Fruit fly (Drosophila melanogaster): Measurements from ENCODE around the gene CG13855.
A peak's percentile ranks its signal among the peaks of the same experiment; 100 is the strongest.

The CG13855 gene

dm6 chr3R:22368777-22369214 is 36.9 kb upstream of the CG13855 start (continued):
- TF ChIP-seq PHDP (tag; optimal IDR thresholded peaks at IDR 0.05) (peak; percentile 59), CG11696 (GFP tag; IDR thresholded peaks at IDR 0.05) (no peak), Eip74EF (GFP tag; optimal IDR thresholded peaks at IDR 0.05) (peak in 1 of 2 experiments; percentile 9), Six4 (GFP tag; optimal IDR thresholded peaks at IDR 0.05) (peak; percentile 37), NfI (GFP tag; optimal IDR thresholded peaks at IDR 0.05) (peak; percentile 52), Deaf1 (tag; optimal IDR thresholded peaks at IDR 0.05) (peak; percentile 54), CG12104 (GFP tag; optimal IDR thresholded peaks at IDR 0.05) (peak; percentile 40), pho (GFP tag; optimal IDR thresholded peaks at IDR 0.05) (peak; percentile 19), ase (GFP tag; IDR thresholded peaks at IDR 0.05) (0 out of 3 replicates have a peak, but pooled peaks have one; percentile 40), Blimp-1 (GFP tag; optimal IDR thresholded peaks at IDR 0.05) (no peak), CG12942 (GFP tag; optimal IDR thresholded peaks at IDR 0.05) (peak; percentile 26), Rfx (GFP tag; IDR thresholded peaks at IDR 0.05) (peak; percentile 78), CG10543 (GFP tag; optimal IDR thresholded peaks at IDR 0.05) (peak; percentile 61), vvl (GFP tag; IDR thresholded peaks at IDR 0.05) (peak; percentile 72), CG4424 (GFP tag; optimal IDR thresholded peaks at IDR 0.05) (peak; percentile 59), CG17385 (GFP tag; optimal IDR thresholded peaks at IDR 0.05) (peak; percentile 58), CG6683 (GFP tag; optimal IDR thresholded peaks at IDR 0.05) (peak; percentile 39), CG31224 (GFP tag; IDR thresholded peaks at IDR 0.05) (peak; percentile 59), cwo (GFP tag; optimal IDR thresholded peaks at IDR 0.05) (peak; percentile 55), fd3F (GFP tag; optimal IDR thresholded peaks at IDR 0.05) (peak; percentile 12), D19A (tag; optimal IDR thresholded peaks at IDR 0.05) (peak; percentile 75), CG3995 (GFP tag; optimal IDR thresholded peaks at IDR 0.05) (no peak), CG18262 (tag; optimal IDR thresholded peaks at IDR 0.05) (peak; percentile 57), CG1832 (GFP tag; optimal IDR thresholded peaks at IDR 0.05) (no peak), CG3407 (GFP tag; optimal IDR thresholded peaks at IDR 0.05) (peak; percentile 39), stc (GFP tag; IDR thresholded peaks at IDR 0.05) (peak; percentile 48), CG30020 (tag; optimal IDR thresholded peaks at IDR 0.05) (peak; percentile 6), Awh (GFP tag; IDR thresholded peaks at IDR 0.05) (peak; percentile 56; the same call in 1 of the 2 replicates), Ssrp (tag; optimal IDR thresholded peaks at IDR 0.05) (peak; percentile 48), Optix (GFP tag; IDR thresholded peaks at IDR 0.05) (peak; percentile 63; the same call in 1 of the 3 replicates), zfh2 (GFP tag; optimal IDR thresholded peaks at IDR 0.05) (peak; percentile 45), CG7357 (GFP tag; IDR thresholded peaks at IDR 0.05) (peak; percentile 45; the same call in 1 of the 3 replicates), gt (GFP tag; IDR thresholded peaks at IDR 0.05) (0 out of 2 replicates have a peak, but pooled peaks have one; percentile 39), Dfd (GFP tag; optimal IDR thresholded peaks at IDR 0.05) (no peak), wek (GFP tag; optimal IDR thresholded peaks at IDR 0.05) (no peak), CG13775 (GFP tag; optimal IDR thresholded peaks at IDR 0.05) (peak; percentile 64), CG2129 (GFP tag; IDR thresholded peaks at IDR 0.05; ENCODE audit: partially characterized antibody) (no peak), ttk (GFP tag; IDR thresholded peaks at IDR 0.05) (peak; percentile 55), unpg (GFP tag; optimal IDR thresholded peaks at IDR 0.05) (peak; percentile 57), Bdp1 (GFP tag; optimal IDR thresholded peaks at IDR 0.05) (peak; percentile 3), Trl (optimal IDR thresholded peaks at IDR 0.05) (peak; percentile 68 to 80), Trl (GFP tag; optimal IDR thresholded peaks at IDR 0.05) (peak; percentile 35), CG32772 (GFP tag; IDR thresholded peaks at IDR 0.05) (peak; percentile 58), da (GFP tag; optimal IDR thresholded peaks at IDR 0.05) (no peak), Hmx (GFP tag; optimal IDR thresholded peaks at IDR 0.05) (peak; percentile 39), Hr3 (GFP tag; optimal IDR thresholded peaks at IDR 0.05) (peak; percentile 40), CG7963 (GFP tag; IDR thresholded peaks at IDR 0.05; ENCODE audit: partially characterized antibody) (no peak), CG6813 (GFP tag; optimal IDR thresholded peaks at IDR 0.05) (peak; percentile 6), gsb (GFP tag; IDR thresholded peaks at IDR 0.05) (peak; percentile 34; the same call in 1 of the 2 replicates), CG10274 (GFP tag; optimal IDR thresholded peaks at IDR 0.05) (no peak), CG6272 (GFP tag; IDR thresholded peaks at IDR 0.05) (peak; percentile 44)
